Fruit fly (Drosophila melanogaster): Measurements from ENCODE around the gene Polr3F.

The Polr3F gene

DNA sequence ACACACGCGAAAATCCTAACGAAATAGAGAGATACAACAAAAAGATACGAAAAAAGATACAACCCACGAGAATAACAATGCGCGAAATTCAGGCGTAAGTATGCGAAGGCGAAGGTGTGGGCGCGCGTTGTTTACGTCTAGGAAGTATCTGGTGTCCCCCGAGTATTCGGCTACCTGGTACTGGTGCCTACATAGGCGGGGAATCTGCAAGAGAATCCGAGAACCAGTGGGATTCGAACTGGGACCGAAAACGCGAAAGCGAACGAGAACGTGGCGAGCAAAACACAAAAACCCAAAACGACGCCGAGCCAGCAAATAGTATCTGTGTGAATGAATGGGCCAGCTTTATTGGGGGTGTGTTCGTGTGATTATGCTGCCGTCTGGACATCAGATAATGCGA is 22.9 kb upstream of the Polr3F start:
- TF ChIP-seq Snoo (tag; optimal IDR thresholded peaks at IDR 0.05) (no peak), rn (GFP tag; IDR thresholded peaks at IDR 0.05) (no peak), fd96Ca (GFP tag; IDR thresholded peaks at IDR 0.05) (no peak)

dm6 chr3R:22389614-22390013 is 22.4 kb upstream of the Polr3F start, which contains the start of the genes CAH8 and CG7059:
CAH8 (minus strand) TSS chr3R:22389714.
CG7059 (plus strand) TSS chr3R:22389780.
- TF ChIP-seq CG12605 (GFP tag; IDR thresholded peaks at IDR 0.05) (0 out of 2 replicates have a peak, but pooled peaks have one; percentile 11), CG8301 (tag; optimal IDR thresholded peaks at IDR 0.05) (no peak), fd96Ca (GFP tag; IDR thresholded peaks at IDR 0.05) (no peak), rn (GFP tag; IDR thresholded peaks at IDR 0.05) (no peak), CG4496 (GFP tag; IDR thresholded peaks at IDR 0.05) (no peak), CG10348 (GFP tag; IDR thresholded peaks at IDR 0.05) (no peak)

- TF ChIP-seq CG32121 (GFP tag; IDR thresholded peaks at IDR 0.05): no peak
- TF ChIP-seq CG9948 (tag; optimal IDR thresholded peaks at IDR 0.05): no peak
- no peak for TF ChIP-seq fd96Ca (GFP tag; IDR thresholded peaks at IDR 0.05)
- no peak for TF ChIP-seq CG8301 (tag; optimal IDR thresholded peaks at IDR 0.05)
- no peak for TF ChIP-seq CG17806 (tag; optimal IDR thresholded peaks at IDR 0.05)
- no peak for TF ChIP-seq Pif1B (GFP tag; optimal IDR thresholded peaks at IDR 0.05)
- TF ChIP-seq rn (GFP tag; IDR thresholded peaks at IDR 0.05): no peak
- TF ChIP-seq CG12605 (GFP tag; IDR thresholded peaks at IDR 0.05): no peak
- no peak for TF ChIP-seq Ets98B (GFP tag; IDR thresholded peaks at IDR 0.05)
- TF ChIP-seq EcR (GFP tag; optimal IDR thresholded peaks at IDR 0.05): no peak
- no peak for TF ChIP-seq CG4496 (GFP tag; IDR thresholded peaks at IDR 0.05)
- TF ChIP-seq gl (tag; optimal IDR thresholded peaks at IDR 0.05): no peak
- TF ChIP-seq CG34367 (tag; optimal IDR thresholded peaks at IDR 0.05): no peak
These were observed 14.6 kb upstream of the Polr3F start, which contains the start of gene Gpdh3 for dm6 chr3R:22381735-22382134. Gpdh3 (plus strand) TSS chr3R:22382035.

DNA sequence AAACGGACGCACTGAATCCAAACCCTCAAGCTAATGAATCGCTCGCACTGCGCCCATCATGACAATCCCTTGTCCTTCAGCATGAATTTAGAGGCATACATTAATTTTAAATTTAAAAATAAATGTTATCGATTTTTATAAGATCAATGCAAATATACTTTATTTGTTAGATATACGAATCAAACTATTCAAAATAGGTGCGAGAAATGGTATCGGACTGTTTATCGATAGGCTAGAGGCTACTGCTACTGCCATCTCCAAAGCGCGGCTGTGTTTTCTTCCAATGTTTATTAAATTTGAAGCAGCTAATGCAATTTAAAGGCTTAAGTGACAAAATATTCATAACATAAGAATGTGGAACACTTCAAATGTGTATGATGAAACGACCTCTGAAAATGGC is 13.9 kb upstream of the Polr3F start, which contains the start of gene CG43342:
Gene CG43342, plus strand, starts transcription at position 264 of the 400 bp plus-strand sequence.
- no peak for TF ChIP-seq fd96Ca (GFP tag; IDR thresholded peaks at IDR 0.05)
- no peak for TF ChIP-seq gl (tag; optimal IDR thresholded peaks at IDR 0.05)
- TF ChIP-seq rn (GFP tag; IDR thresholded peaks at IDR 0.05): no peak
- TF ChIP-seq CG34367 (tag; optimal IDR thresholded peaks at IDR 0.05): no peak
- TF ChIP-seq CG32121 (GFP tag; IDR thresholded peaks at IDR 0.05): no peak
- no peak for TF ChIP-seq CG12605 (GFP tag; IDR thresholded peaks at IDR 0.05)
- TF ChIP-seq CG8301 (tag; optimal IDR thresholded peaks at IDR 0.05): no peak
- TF ChIP-seq Ets98B (GFP tag; IDR thresholded peaks at IDR 0.05): no peak
- TF ChIP-seq CG17806 (tag; optimal IDR thresholded peaks at IDR 0.05): no peak
- no peak for TF ChIP-seq EcR (GFP tag; optimal IDR thresholded peaks at IDR 0.05)
- TF ChIP-seq Snoo (tag; optimal IDR thresholded peaks at IDR 0.05): no peak

- TF ChIP-seq EcR (GFP tag; optimal IDR thresholded peaks at IDR 0.05): no peak
- TF ChIP-seq CG17806 (tag; optimal IDR thresholded peaks at IDR 0.05): no peak
- TF ChIP-seq CG34367 (tag; optimal IDR thresholded peaks at IDR 0.05): no peak
- no peak for TF ChIP-seq Snoo (tag; optimal IDR thresholded peaks at IDR 0.05)
- TF ChIP-seq CG12605 (GFP tag; IDR thresholded peaks at IDR 0.05): no peak
These were observed 12.8 kb upstream of the Polr3F start, which contains the start of gene CG34149 for dm6 chr3R:22379942-22380341. CG34149 (plus strand) TSS chr3R:22380128.

DNA sequence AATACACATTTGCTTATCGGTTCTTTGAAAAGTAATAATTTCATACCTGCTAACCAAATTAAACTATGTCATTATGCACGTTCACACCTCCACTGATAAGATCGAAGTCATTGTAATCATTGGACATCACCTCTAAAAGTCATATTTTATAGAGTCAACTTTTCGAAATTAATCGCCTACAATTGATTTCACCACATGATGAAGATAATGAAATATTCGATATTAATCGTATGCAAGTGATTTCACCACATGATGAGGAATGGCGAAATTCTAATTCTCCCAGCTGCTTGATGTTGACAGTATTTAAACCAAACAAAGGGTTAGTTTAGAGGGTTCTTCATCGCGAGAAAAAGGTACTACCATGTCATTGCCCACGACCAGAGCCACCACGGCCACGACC is 8.5 kb upstream of the Polr3F start, which contains the start of gene CG18596:
Gene CG18596, plus strand, starts transcription at position 250 of the 400 bp plus-strand sequence.
- TF ChIP-seq CG10348 (GFP tag; IDR thresholded peaks at IDR 0.05): no peak
- no peak for TF ChIP-seq CG14655 (GFP tag; optimal IDR thresholded peaks at IDR 0.05)
- no peak for TF ChIP-seq EcR (GFP tag; optimal IDR thresholded peaks at IDR 0.05)
- no peak for TF ChIP-seq CG8301 (tag; optimal IDR thresholded peaks at IDR 0.05)
- no peak for TF ChIP-seq Pif1A (GFP tag; optimal IDR thresholded peaks at IDR 0.05)
- TF ChIP-seq CG32121 (GFP tag; IDR thresholded peaks at IDR 0.05): no peak
- TF ChIP-seq CG4496 (GFP tag; IDR thresholded peaks at IDR 0.05): no peak
- no peak for TF ChIP-seq gl (tag; optimal IDR thresholded peaks at IDR 0.05)
- TF ChIP-seq CG17806 (tag; optimal IDR thresholded peaks at IDR 0.05): no peak
- no peak for TF ChIP-seq CG15710 (tag; optimal IDR thresholded peaks at IDR 0.05)
- no peak for TF ChIP-seq Ets98B (GFP tag; IDR thresholded peaks at IDR 0.05)
- TF ChIP-seq fd96Ca (GFP tag; IDR thresholded peaks at IDR 0.05): no peak
- no peak for TF ChIP-seq D1 (tag; optimal IDR thresholded peaks at IDR 0.05)
- no peak for TF ChIP-seq Snoo (tag; optimal IDR thresholded peaks at IDR 0.05)
- no peak for TF ChIP-seq CG12605 (GFP tag; IDR thresholded peaks at IDR 0.05)
- TF ChIP-seq rn (GFP tag; IDR thresholded peaks at IDR 0.05): no peak
- TF ChIP-seq CG8159 (tag; optimal IDR thresholded peaks at IDR 0.05): no peak
- TF ChIP-seq CG34367 (tag; optimal IDR thresholded peaks at IDR 0.05): no peak
- TF ChIP-seq Pif1B (GFP tag; optimal IDR thresholded peaks at IDR 0.05): no peak

dm6 chr3R:22372535-22372934 is 5.4 kb upstream of the Polr3F start, which contains the start of gene CG7069:
CG7069 (plus strand) TSS chr3R:22372835.
- no peak for TF ChIP-seq CG4496 (GFP tag; IDR thresholded peaks at IDR 0.05)
- no peak for TF ChIP-seq Ets98B (GFP tag; IDR thresholded peaks at IDR 0.05)
- no peak for TF ChIP-seq CG10348 (GFP tag; IDR thresholded peaks at IDR 0.05)
- TF ChIP-seq CG8301 (tag; optimal IDR thresholded peaks at IDR 0.05): no peak
- no peak for TF ChIP-seq gl (tag; optimal IDR thresholded peaks at IDR 0.05)
- no peak for TF ChIP-seq Pif1A (GFP tag; optimal IDR thresholded peaks at IDR 0.05)
- TF ChIP-seq CG12605 (GFP tag; IDR thresholded peaks at IDR 0.05): no peak
- no peak for TF ChIP-seq fd96Ca (GFP tag; IDR thresholded peaks at IDR 0.05)
- no peak for TF ChIP-seq CG32121 (GFP tag; IDR thresholded peaks at IDR 0.05)
